Fruit fly (Drosophila melanogaster): ENCODE results near the gene CG5644.

- TF ChIP-seq usp (GFP tag; optimal IDR thresholded peaks at IDR 0.05), result no peak
- TF ChIP-seq psq (optimal IDR thresholded peaks at IDR 0.05), result no peak
- TF ChIP-seq pan (optimal IDR thresholded peaks at IDR 0.05), result no peak
- TF ChIP-seq CG8478 (optimal IDR thresholded peaks at IDR 0.05), result no peak
- no peak for TF ChIP-seq Dll (optimal IDR thresholded peaks at IDR 0.05)
- TF ChIP-seq EcR (GFP tag; optimal IDR thresholded peaks at IDR 0.05), result no peak
Observed at dm6 chr3L:9017414-9017813, 37.7 kb upstream of the CG5644 start.

Measured in whole organism.